Worm (Caenorhabditis elegans) whole organism, L3 larva: ENCODE results near the gene csn-5.
A peak's percentile ranks its signal among the peaks of the same experiment; 100 is the strongest.

Experiments
- R02D3.7 ChIP-seq: fragments of 150-350 bp; optimal IDR thresholded peaks from 2 replicates; lab custom pipeline; 2014; ENCODE audit warnings: missing biosample characterization, missing genetic modification characterization
- ZK546.5 ChIP-seq: sonication (generic microtip); optimal IDR thresholded peaks from 2 replicates; lab custom pipeline; 2017; ENCODE audit warnings: missing biosample characterization, missing genetic modification characterization
- aly-2 ChIP-seq: fragments of 150-350 bp; optimal IDR thresholded peaks from 2 replicates; lab custom pipeline; 2014; ENCODE audit warnings: missing biosample characterization, missing genetic modification characterization
- ama-1 ChIP-seq: fragments of 150-350 bp; optimal IDR thresholded peaks from 2 replicates; lab custom pipeline; 2018
- ceh-16 ChIP-seq: sonication (generic microtip); optimal IDR thresholded peaks from 2 replicates; lab custom pipeline; 2017; ENCODE audit warnings: missing biosample characterization, missing genetic modification characterization
- ceh-28 ChIP-seq: fragments of 150-350 bp; optimal IDR thresholded peaks from 2 replicates; lab custom pipeline; 2014; ENCODE audit warnings: missing biosample characterization, missing genetic modification reagents, missing genetic modification characterization
- ceh-82 ChIP-seq: fragments of 150-350 bp; optimal IDR thresholded peaks from 2 replicates; lab custom pipeline; 2014; ENCODE audit warnings: missing biosample characterization, missing genetic modification characterization
- ceh-9 ChIP-seq: sonication (generic microtip); optimal IDR thresholded peaks from 2 replicates; lab custom pipeline; 2018; ENCODE audit warnings: missing biosample characterization, missing genetic modification characterization
- daf-12 ChIP-seq: fragments of 150-350 bp; optimal IDR thresholded peaks from 2 replicates; lab custom pipeline; 2014; ENCODE audit warnings: missing biosample characterization, missing genetic modification reagents, missing genetic modification characterization
- egl-27 ChIP-seq: sonication (generic microtip); optimal IDR thresholded peaks from 4 replicates; lab custom pipeline; 2017; ENCODE audit warnings: missing biosample characterization, missing genetic modification reagents, missing genetic modification characterization
- egl-5 ChIP-seq: fragments of 150-350 bp; optimal IDR thresholded peaks from 2 replicates; lab custom pipeline; 2017; ENCODE audit warnings: missing biosample characterization, missing genetic modification reagents, missing genetic modification characterization, inconsistent platforms
- elt-1 ChIP-seq: fragments of 150-350 bp; optimal IDR thresholded peaks from 2 replicates; lab custom pipeline; 2014; ENCODE audit warnings: missing biosample characterization, missing genetic modification characterization
- elt-2 ChIP-seq: sonication (generic microtip); optimal IDR thresholded peaks from 2 replicates; lab custom pipeline; 2016; ENCODE audit warnings: missing genetic modification reagents, mild to moderate bottlenecking, missing genetic modification characterization, missing compliant biosample characterization
- elt-3 ChIP-seq, 3 experiments: fragments of 150-350 bp in 1 of 3; sonication (generic microtip) in 2 of 3; optimal IDR thresholded peaks; 2 replicates in 2 of 3; 4 replicates in 1 of 3; lab custom pipeline; 2014 to 2017; ENCODE audit warnings: missing biosample characterization in 3 of 3, missing genetic modification characterization in 3 of 3
- eor-1 ChIP-seq, 2 experiments: fragments of 150-350 bp; optimal IDR thresholded peaks; 2 replicates each; lab custom pipeline; 2014 to 2018; ENCODE audit warnings: missing biosample characterization in 2 of 2, missing genetic modification characterization in 2 of 2
- fkh-10 ChIP-seq: sonication (generic microtip); optimal IDR thresholded peaks from 2 replicates; lab custom pipeline; 2017; ENCODE audit warnings: missing biosample characterization, missing genetic modification reagents, missing genetic modification characterization
- fkh-2 ChIP-seq: fragments of 150-350 bp; optimal IDR thresholded peaks from 2 replicates; lab custom pipeline; 2014; ENCODE audit warnings: missing biosample characterization, missing genetic modification reagents, missing genetic modification characterization
- fos-1 ChIP-seq: fragments of 150-350 bp; optimal IDR thresholded peaks from 2 replicates; lab custom pipeline; 2014; ENCODE audit warnings: missing biosample characterization, missing genetic modification characterization
- hmg-11 ChIP-seq: sonication (generic microtip); optimal IDR thresholded peaks from 2 replicates; lab custom pipeline; 2016; ENCODE audit warnings: missing genetic modification characterization, missing compliant biosample characterization
- jun-1 ChIP-seq: fragments of 150-350 bp; optimal IDR thresholded peaks from 2 replicates; lab custom pipeline; 2014; ENCODE audit warnings: missing biosample characterization, missing genetic modification reagents, missing genetic modification characterization
- lin-15B ChIP-seq: fragments of 150-350 bp; optimal IDR thresholded peaks from 2 replicates; lab custom pipeline; 2014; ENCODE audit warnings: missing biosample characterization, missing genetic modification characterization
- lin-39 ChIP-seq: fragments of 150-350 bp; optimal IDR thresholded peaks from 2 replicates; lab custom pipeline; 2018; ENCODE audit warnings: missing biosample characterization, missing genetic modification reagents, missing genetic modification characterization
- lsy-12 ChIP-seq: sonication (generic microtip); optimal IDR thresholded peaks from 2 replicates; lab custom pipeline; 2016; ENCODE audit warnings: mild to moderate bottlenecking, missing genetic modification characterization, missing compliant biosample characterization
- mdl-1 ChIP-seq: fragments of 150-350 bp; optimal IDR thresholded peaks from 2 replicates; lab custom pipeline; 2014; ENCODE audit warnings: missing biosample characterization, missing genetic modification characterization
- mml-1 ChIP-seq: fragments of 150-350 bp; sonication (generic microtip); optimal IDR thresholded peaks from 3 replicates; lab custom pipeline; 2014; ENCODE audit warnings: missing biosample characterization, missing genetic modification characterization
- nfya-1 ChIP-seq: sonication (generic microtip); optimal IDR thresholded peaks from 2 replicates; lab custom pipeline; 2017; ENCODE audit warnings: missing genetic modification characterization, mild to moderate bottlenecking, missing compliant biosample characterization, antibody characterized with exemption, moderate library complexity; ENCODE audit not compliant: insufficient read depth
- nhr-11 ChIP-seq: fragments of 150-350 bp; optimal IDR thresholded peaks from 2 replicates; lab custom pipeline; 2014; ENCODE audit warnings: missing biosample characterization, missing genetic modification characterization
- nhr-12 ChIP-seq: fragments of 150-350 bp; optimal IDR thresholded peaks from 2 replicates; lab custom pipeline; 2014; ENCODE audit warnings: missing biosample characterization, missing genetic modification characterization
- nhr-23 ChIP-seq: fragments of 150-350 bp; optimal IDR thresholded peaks from 2 replicates; lab custom pipeline; 2014; ENCODE audit warnings: missing biosample characterization, missing genetic modification reagents, missing genetic modification characterization
- nhr-237 ChIP-seq: fragments of 150-350 bp; optimal IDR thresholded peaks from 2 replicates; lab custom pipeline; 2014; ENCODE audit warnings: missing biosample characterization, missing genetic modification characterization
- nhr-25 ChIP-seq: sonication (generic microtip); optimal IDR thresholded peaks from 2 replicates; lab custom pipeline; 2017; ENCODE audit warnings: missing biosample characterization, missing genetic modification characterization
- nhr-43 ChIP-seq: sonication (generic microtip); optimal IDR thresholded peaks from 2 replicates; lab custom pipeline; 2016; ENCODE audit warnings: mild to moderate bottlenecking, missing genetic modification characterization, missing compliant biosample characterization; ENCODE audit not compliant: poor library complexity, severe bottlenecking
- nhr-67 ChIP-seq: fragments of 150-350 bp; optimal IDR thresholded peaks from 2 replicates; lab custom pipeline; 2014; ENCODE audit warnings: missing biosample characterization, missing genetic modification characterization
- nhr-76 ChIP-seq: fragments of 150-350 bp; sonication (generic microtip); optimal IDR thresholded peaks from 5 replicates; lab custom pipeline; 2014; ENCODE audit warnings: missing biosample characterization, missing genetic modification characterization
- nhr-77 ChIP-seq: fragments of 150-350 bp; optimal IDR thresholded peaks from 2 replicates; lab custom pipeline; 2014; ENCODE audit warnings: missing biosample characterization, missing genetic modification characterization
- pha-4 ChIP-seq: fragments of 150-350 bp; optimal IDR thresholded peaks from 2 replicates; lab custom pipeline; 2014; ENCODE audit warnings: missing biosample characterization, missing genetic modification reagents, missing genetic modification characterization
- pqm-1 ChIP-seq: fragments of 150-350 bp; optimal IDR thresholded peaks from 2 replicates; lab custom pipeline; 2017; ENCODE audit warnings: missing biosample characterization, missing genetic modification characterization, inconsistent platforms
- sea-2 ChIP-seq: fragments of 150-350 bp; sonication (generic microtip); optimal IDR thresholded peaks from 4 replicates; lab custom pipeline; 2014; ENCODE audit warnings: missing biosample characterization, missing genetic modification reagents, missing genetic modification characterization
- skn-1 ChIP-seq: fragments of 150-350 bp; optimal IDR thresholded peaks from 2 replicates; lab custom pipeline; 2014; ENCODE audit warnings: missing biosample characterization, missing genetic modification characterization
- snpc-4 ChIP-seq: fragments of 150-350 bp; optimal IDR thresholded peaks from 2 replicates; lab custom pipeline; 2014; ENCODE audit warnings: missing biosample characterization, missing genetic modification characterization
- tbx-2 ChIP-seq: sonication (generic microtip); optimal IDR thresholded peaks from 2 replicates; lab custom pipeline; 2016; ENCODE audit warnings: mild to moderate bottlenecking, missing genetic modification characterization, missing compliant biosample characterization
- unc-39 ChIP-seq: sonication (generic microtip); optimal IDR thresholded peaks from 4 replicates; lab custom pipeline; 2017; ENCODE audit warnings: missing biosample characterization, missing genetic modification characterization
- unc-62 ChIP-seq: fragments of 150-350 bp; sonication (generic microtip); optimal IDR thresholded peaks from 4 replicates; lab custom pipeline; 2014; ENCODE audit warnings: missing biosample characterization, missing genetic modification reagents, missing genetic modification characterization
- zag-1 ChIP-seq: fragments of 150-350 bp; optimal IDR thresholded peaks from 2 replicates; lab custom pipeline; 2014; ENCODE audit warnings: missing biosample characterization, missing genetic modification characterization
- ztf-11 ChIP-seq: fragments of 150-350 bp; optimal IDR thresholded peaks from 2 replicates; lab custom pipeline; 2014; ENCODE audit warnings: missing biosample characterization, missing genetic modification characterization
- ztf-4 ChIP-seq: fragments of 150-350 bp; optimal IDR thresholded peaks from 2 replicates; lab custom pipeline; 2014; ENCODE audit warnings: missing biosample characterization, missing genetic modification characterization

The csn-5 gene

ce11 chrIV:5604465-5604864 lies 44.9 kb upstream of the csn-5 start (continued):
- TF ChIP-seq fkh-2 (tag; lab: Kevin White, UChicago) (no peak), elt-2 (tag; lab: Kevin White, UChicago) (peak; percentile 75), snpc-4 (tag; lab: Kevin White, UChicago) (peak; percentile 75), eor-1 (tag; optimal IDR thresholded peaks at IDR 0.05; lab: Kevin White, UChicago) (no peak), nhr-12 (tag; lab: Kevin White, UChicago) (no peak), egl-27 (no peak), nhr-77 (tag; lab: Kevin White, UChicago) (no peak), unc-39 (no peak), elt-3 (tag; optimal IDR thresholded peaks at IDR 0.05; lab: Kevin White, UChicago) (no peak), elt-1 (tag; lab: Kevin White, UChicago) (no peak), daf-12 (no peak), pqm-1 (peak; percentile 86), nhr-23 (tag; lab: Kevin White, UChicago) (no peak), fos-1 (no peak), R02D3.7 (tag; lab: Kevin White, UChicago) (no peak), nhr-237 (tag; lab: Kevin White, UChicago) (no peak), tbx-2 (tag; lab: Kevin White, UChicago) (peak; percentile 31), ztf-11 (tag; lab: Kevin White, UChicago) (no peak), nhr-25 (no peak)

- TF ChIP-seq tbx-2 (tag; lab: Kevin White, UChicago) (no peak), fos-1 (no peak), nhr-25 (no peak), mdl-1 (no peak), lin-39 (tag; lab: Kevin White, UChicago) (no peak), mml-1 (tag; lab: Kevin White, UChicago) (no peak), ama-1 (lab: Kevin White, UChicago) (peak; percentile 8), pha-4 (tag; lab: Kevin White, UChicago) (peak; percentile 23), ztf-4 (tag; lab: Kevin White, UChicago) (no peak), nhr-23 (tag; lab: Kevin White, UChicago) (peak; percentile 85), R02D3.7 (tag; lab: Kevin White, UChicago) (no peak), pqm-1 (no peak), snpc-4 (tag; lab: Kevin White, UChicago) (no peak)
Measured at ce11 chrIV:5605225-5605624, 44.1 kb upstream of the csn-5 start.

ce11 chrIV:5607343-5607742 lies 42.0 kb upstream of the csn-5 start:
- TF ChIP-seq lin-39 (tag; lab: Kevin White, UChicago) (peak; percentile 93), lin-15B (tag; lab: Kevin White, UChicago) (peak; percentile 50), elt-1 (tag; lab: Kevin White, UChicago) (no peak), nhr-237 (tag; lab: Kevin White, UChicago) (no peak), jun-1 (peak; percentile 68), ztf-4 (tag; lab: Kevin White, UChicago) (peak; percentile 25), ceh-82 (tag; lab: Kevin White, UChicago) (no peak), lsy-12 (tag; lab: Kevin White, UChicago) (peak; percentile 74), zag-1 (no peak), nhr-43 (peak; percentile 71), ztf-11 (tag; lab: Kevin White, UChicago) (no peak), unc-62 (GFP tag; lab: Kevin White, UChicago) (peak; percentile 92), fos-1 (no peak), nhr-67 (tag; lab: Kevin White, UChicago) (no peak), nhr-77 (tag; lab: Kevin White, UChicago) (no peak), nhr-12 (tag; lab: Kevin White, UChicago) (no peak), sea-2 (GFP tag; lab: Kevin White, UChicago) (no peak), snpc-4 (tag; lab: Kevin White, UChicago) (peak; percentile 76), eor-1 (tag; optimal IDR thresholded peaks at IDR 0.05; lab: Kevin White, UChicago) (no peak), pqm-1 (peak; percentile 61), nfya-1 (tag; lab: Kevin White, UChicago) (peak; percentile 90), nhr-23 (tag; lab: Kevin White, UChicago) (peak; percentile 93), ceh-28 (tag; lab: Kevin White, UChicago) (peak; percentile 45), tbx-2 (tag; lab: Kevin White, UChicago) (peak; percentile 64), fkh-10 (GFP tag; lab: Kevin White, UChicago) (no peak), skn-1 (tag; lab: Kevin White, UChicago) (peak; percentile 86), hmg-11 (tag; lab: Kevin White, UChicago) (peak; percentile 91), elt-2 (tag; lab: Kevin White, UChicago) (peak; percentile 24), nhr-11 (no peak), nhr-76 (tag; lab: Kevin White, UChicago) (no peak), aly-2 (no peak), ZK546.5 (tag; lab: Kevin White, UChicago) (no peak), ama-1 (lab: Kevin White, UChicago) (peak; percentile 39), elt-3 (tag; optimal IDR thresholded peaks at IDR 0.05; lab: Kevin White, UChicago) (no peak), daf-12 (peak; percentile 66), pha-4 (tag; lab: Kevin White, UChicago) (peak; percentile 97), nhr-25 (peak; percentile 39), ceh-16 (no peak), unc-39 (no peak), fkh-2 (tag; lab: Kevin White, UChicago) (peak; percentile 30), mdl-1 (peak; percentile 80), R02D3.7 (tag; lab: Kevin White, UChicago) (no peak), egl-5 (tag; lab: Kevin White, UChicago) (peak; percentile 96), ceh-9 (tag; lab: Kevin White, UChicago) (no peak)
